Worm (Caenorhabditis elegans) whole organism, young adult: Measurements from ENCODE around the gene lnkn-1.

Experiments used
- B0019.2 ChIP-seq: fragments of 200-800 bp; sonication (Bioruptor generic); conservative IDR thresholded peaks from 2 replicates; pipeline ENCODE4 v1.3.6; 2022; ENCODE audit warnings: missing genetic modification reagents, missing genetic modification characterization, missing compliant biosample characterization
- gei-17 ChIP-seq: fragments of 200-800 bp; sonication (Bioruptor generic); optimal IDR thresholded peaks from 2 replicates; lab custom pipeline; 2018; ENCODE audit warnings: mild to moderate bottlenecking, missing genetic modification characterization, missing compliant biosample characterization
- lsy-27 ChIP-seq: sonication (generic microtip); optimal IDR thresholded peaks from 2 replicates; lab custom pipeline; 2017; ENCODE audit warnings: missing genetic modification characterization, mild to moderate bottlenecking, missing compliant biosample characterization, antibody characterized with exemption, missing genotype, borderline replicate concordance; ENCODE audit not compliant: insufficient read depth
- madf-10 ChIP-seq: sonication (generic microtip); optimal IDR thresholded peaks from 2 replicates; lab custom pipeline; 2016; ENCODE audit warnings: mild to moderate bottlenecking, missing genetic modification characterization, missing compliant biosample characterization
- mel-28 ChIP-seq: sonication (generic microtip); optimal IDR thresholded peaks from 2 replicates; lab custom pipeline; 2016; ENCODE audit warnings: borderline replicate concordance, mild to moderate bottlenecking, missing genetic modification characterization, missing compliant biosample characterization
- nfya-2 ChIP-seq: fragments of 200-800 bp; sonication (Bioruptor generic); IDR thresholded peaks from 2 replicates; pipeline ENCODE4 v1.3.6; 2022; ENCODE audit warnings: missing genetic modification reagents, missing genetic modification characterization, missing compliant biosample characterization
- nhr-80 ChIP-seq: sonication (generic microtip); optimal IDR thresholded peaks from 2 replicates; lab custom pipeline; 2016; ENCODE audit warnings: missing genetic modification characterization, missing compliant biosample characterization
- pha-4 ChIP-seq: fragments of 150-350 bp; sonication (generic microtip); optimal IDR thresholded peaks from 2 replicates; lab custom pipeline; 2014; ENCODE audit warnings: missing biosample characterization, missing genetic modification reagents, missing genetic modification characterization

DNA sequence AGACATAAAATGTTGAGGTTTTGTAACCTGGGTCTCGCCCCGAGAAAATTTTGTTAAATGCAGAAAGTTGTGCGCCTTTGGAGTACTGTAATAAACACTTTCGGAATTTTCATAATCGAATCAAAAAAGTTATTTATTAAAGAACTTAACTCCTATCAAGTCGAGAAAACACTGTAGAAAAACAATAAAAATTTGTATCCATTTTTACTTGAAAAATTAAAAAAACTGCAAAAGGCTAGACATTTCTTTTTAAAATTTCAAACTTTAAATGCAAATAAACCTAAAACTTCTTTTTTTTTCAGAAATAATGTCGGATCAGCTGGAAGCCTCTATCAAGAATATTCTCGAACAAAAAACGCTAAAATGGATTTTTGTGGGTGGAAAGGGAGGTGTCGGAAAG, 4.8 kb downstream of the lnkn-1 start, which contains the start of gene asna-1:
- no peak for TF ChIP-seq nfya-2
- no peak for TF ChIP-seq lsy-27 (tag; lab: Kevin White, UChicago)
- TF ChIP-seq mel-28 (tag; lab: Kevin White, UChicago) = no peak
- TF ChIP-seq B0019.2 (GFP tag; lab: Robert Waterston, UW) = no peak
- no peak for TF ChIP-seq gei-17
- TF ChIP-seq madf-10 (tag; lab: Kevin White, UChicago) = no peak
- no peak for TF ChIP-seq pha-4 (tag; lab: Kevin White, UChicago)
- TF ChIP-seq nhr-80 (tag; lab: Kevin White, UChicago) = no peak
